Worm (Caenorhabditis elegans) whole organism, L4/young adult: ENCODE data around the gene T25B9.4.

ENCODE experiments used
- W03F9.2 ChIP-seq: fragments of 150-350 bp; optimal IDR thresholded peaks from 2 replicates; lab custom pipeline; 2014; ENCODE audit warnings: missing biosample characterization, missing genetic modification characterization
- dao-5 ChIP-seq: sonication (generic microtip); optimal IDR thresholded peaks from 2 replicates; lab custom pipeline; 2016; ENCODE audit warnings: missing genotype, missing genetic modification characterization, moderate library complexity, missing compliant biosample characterization
- him-1 ChIP-seq: sonication (generic microtip); optimal IDR thresholded peaks from 2 replicates; lab custom pipeline; 2016; ENCODE audit warnings: missing genotype, missing genetic modification reagents, missing genetic modification characterization, missing compliant biosample characterization

T25B9.4 gene

ce11 chrIV:10738328-10738727 lies 19.2 kb downstream of the T25B9.4 start, which contains the start of gene ssp-34:
Gene ssp-34, minus strand, starts transcription at chrIV:10738602.
- TF ChIP-seq dao-5 (tag; lab: Kevin White, UChicago) = no peak
- no peak for TF ChIP-seq him-1 (tag; lab: Kevin White, UChicago)
- TF ChIP-seq W03F9.2 (tag; lab: Kevin White, UChicago) = no peak

ce11 chrIV:10737011-10737553 lies 20.4 kb downstream of the T25B9.4 start, which contains the start of gene grl-21:
Gene grl-21, plus strand, starts transcription at chrIV:10737474.
- TF ChIP-seq dao-5 (tag; lab: Kevin White, UChicago) = no peak
- no peak for TF ChIP-seq him-1 (tag; lab: Kevin White, UChicago)
- no peak for TF ChIP-seq W03F9.2 (tag; lab: Kevin White, UChicago)

ce11 chrIV:10734527-10735436 lies 22.7 kb downstream of the T25B9.4 start, which contains the start of the genes orc-5 and cyb-1:
Gene orc-5, minus strand, starts transcription at chrIV:10734588.
Gene cyb-1, plus strand, starts transcription at chrIV:10735216.
- peak; percentile 22 for TF ChIP-seq W03F9.2 (tag; lab: Kevin White, UChicago)
- TF ChIP-seq him-1 (tag; lab: Kevin White, UChicago) = no peak
- TF ChIP-seq dao-5 (tag; lab: Kevin White, UChicago) = no peak

ce11 chrIV:10727734-10728133 lies 29.8 kb downstream of the T25B9.4 start, which contains the start of gene ZC168.2:
Gene ZC168.2, plus strand, starts transcription at chrIV:10728034.
- TF ChIP-seq dao-5 (tag; lab: Kevin White, UChicago) = no peak
- no peak for TF ChIP-seq W03F9.2 (tag; lab: Kevin White, UChicago)
- TF ChIP-seq him-1 (tag; lab: Kevin White, UChicago) = no peak

- TF ChIP-seq dao-5 (tag; lab: Kevin White, UChicago) = no peak
- no peak for TF ChIP-seq him-1 (tag; lab: Kevin White, UChicago)
- TF ChIP-seq W03F9.2 (tag; lab: Kevin White, UChicago) = no peak
These were observed 38.7 kb downstream of the T25B9.4 start for ce11 chrIV:10718865-10719264.

ce11 chrIV:10718075-10718474 lies 39.4 kb downstream of the T25B9.4 start:
- TF ChIP-seq W03F9.2 (tag; lab: Kevin White, UChicago) = no peak
- no peak for TF ChIP-seq him-1 (tag; lab: Kevin White, UChicago)
- TF ChIP-seq dao-5 (tag; lab: Kevin White, UChicago) = no peak

- no peak for TF ChIP-seq W03F9.2 (tag; lab: Kevin White, UChicago)
These were observed 41.2 kb downstream of the T25B9.4 start, which contains the start of gene ncx-3 for ce11 chrIV:10716348-10716747. Gene ncx-3, plus strand, starts transcription at chrIV:10716648.

- TF ChIP-seq him-1 (tag; lab: Kevin White, UChicago) = no peak
- no peak for TF ChIP-seq dao-5 (tag; lab: Kevin White, UChicago)
- TF ChIP-seq W03F9.2 (tag; lab: Kevin White, UChicago) = no peak
These were observed 42.9 kb downstream of the T25B9.4 start for ce11 chrIV:10714594-10714993.

ce11 chrIV:10711729-10712128 lies 45.8 kb downstream of the T25B9.4 start, which contains the start of gene glb-21:
Gene glb-21, minus strand, starts transcription at chrIV:10711794.
- no peak for TF ChIP-seq him-1 (tag; lab: Kevin White, UChicago)
- no peak for TF ChIP-seq dao-5 (tag; lab: Kevin White, UChicago)
- no peak for TF ChIP-seq W03F9.2 (tag; lab: Kevin White, UChicago)

ce11 chrIV:10706090-10706489 lies 51.4 kb downstream of the T25B9.4 start, which contains the start of gene R102.6:
Gene R102.6, minus strand, starts transcription at chrIV:10706190.
- TF ChIP-seq W03F9.2 (tag; lab: Kevin White, UChicago) (no peak), him-1 (tag; lab: Kevin White, UChicago) (no peak), dao-5 (tag; lab: Kevin White, UChicago) (no peak)
